Worm (Caenorhabditis elegans) whole organism, early embryonic: ENCODE data around the gene Y45F10C.1.
"Not testable (repeated sequence)": the region's sequence is repeated elsewhere in the genome, so short reads cannot be mapped to it uniquely, and the experiment has no call there.

Experiments used
- B0310.2 ChIP-seq: sonication (generic microtip); optimal IDR thresholded peaks from 2 replicates; lab custom pipeline; 2016; ENCODE audit warnings: mild to moderate bottlenecking, missing genetic modification characterization, missing compliant biosample characterization
- F13C5.2 ChIP-seq: sonication (generic microtip); optimal IDR thresholded peaks from 2 replicates; lab custom pipeline; 2017; ENCODE audit warnings: mild to moderate bottlenecking, missing genetic modification characterization, inconsistent platforms, missing compliant biosample characterization
- aly-1 ChIP-seq: sonication (generic microtip); optimal IDR thresholded peaks from 2 replicates; lab custom pipeline; 2016; ENCODE audit warnings: missing genetic modification characterization, missing compliant biosample characterization
- ama-1 ChIP-seq: fragments of 150-350 bp; optimal IDR thresholded peaks from 2 replicates; lab custom pipeline; 2014
- ceh-13 ChIP-seq: fragments of 200-800 bp; sonication (Bioruptor generic); optimal IDR thresholded peaks from 2 replicates; lab custom pipeline; 2018; ENCODE audit warnings: mild to moderate bottlenecking, missing genetic modification characterization, missing compliant biosample characterization
- ceh-36 ChIP-seq: sonication (generic microtip); optimal IDR thresholded peaks from 2 replicates; lab custom pipeline; 2016; ENCODE audit warnings: missing genetic modification characterization, inconsistent platforms, missing compliant biosample characterization
- ets-7 ChIP-seq: sonication (generic microtip); optimal IDR thresholded peaks from 2 replicates; lab custom pipeline; 2016; ENCODE audit warnings: missing genotype, missing genetic modification characterization, missing compliant biosample characterization
- flt-1 ChIP-seq: fragments of 200-800 bp; sonication (Bioruptor generic); IDR thresholded peaks from 2 replicates; pipeline ENCODE4 v1.3.6; 2022; ENCODE audit warnings: missing genetic modification characterization, missing compliant biosample characterization
- hmbx-1 ChIP-seq: sonication (generic microtip); optimal IDR thresholded peaks from 2 replicates; lab custom pipeline; 2016; ENCODE audit warnings: mild to moderate bottlenecking, missing genetic modification characterization, missing compliant biosample characterization
- hmg-4 ChIP-seq: fragments of 200-800 bp; sonication (Bioruptor generic); optimal IDR thresholded peaks from 2 replicates; lab custom pipeline; 2018; ENCODE audit warnings: mild to moderate bottlenecking, missing genetic modification characterization, missing compliant biosample characterization
- hnd-1 ChIP-seq: sonication (generic microtip); optimal IDR thresholded peaks from 2 replicates; lab custom pipeline; 2016; ENCODE audit warnings: missing genetic modification characterization, missing compliant biosample characterization
- pes-1 ChIP-seq: fragments of 200-800 bp; sonication (Bioruptor generic); IDR thresholded peaks from 2 replicates; pipeline ENCODE4 v1.3.6; 2022; ENCODE audit warnings: missing genetic modification reagents, missing genetic modification characterization, missing compliant biosample characterization
- scrt-1 ChIP-seq: fragments of 200-800 bp; sonication (Bioruptor generic); IDR thresholded peaks from 2 replicates; pipeline ENCODE4 v1.3.6; 2022; ENCODE audit warnings: missing genetic modification characterization, missing compliant biosample characterization
- sea-1 ChIP-seq: fragments of 200-800 bp; sonication (Bioruptor generic); conservative IDR thresholded peaks from 2 replicates; pipeline ENCODE4 v1.3.6; 2022; ENCODE audit warnings: missing genetic modification characterization, missing compliant biosample characterization
- tbx-11 ChIP-seq: fragments of 200-800 bp; sonication (Bioruptor generic); IDR thresholded peaks from 2 replicates; pipeline ENCODE4 v1.3.6; 2022; ENCODE audit warnings: missing genetic modification characterization, missing compliant biosample characterization
- tbx-37 ChIP-seq: fragments of 200-800 bp; sonication (Bioruptor generic); conservative IDR thresholded peaks from 2 replicates; pipeline ENCODE4 v1.3.6; 2022; ENCODE audit warnings: missing genetic modification reagents, missing genetic modification characterization, missing compliant biosample characterization
- tra-4 ChIP-seq: sonication (generic microtip); optimal IDR thresholded peaks from 2 replicates; lab custom pipeline; 2017; ENCODE audit warnings: missing genetic modification characterization, missing compliant biosample characterization

Gene Y45F10C.1

DNA sequence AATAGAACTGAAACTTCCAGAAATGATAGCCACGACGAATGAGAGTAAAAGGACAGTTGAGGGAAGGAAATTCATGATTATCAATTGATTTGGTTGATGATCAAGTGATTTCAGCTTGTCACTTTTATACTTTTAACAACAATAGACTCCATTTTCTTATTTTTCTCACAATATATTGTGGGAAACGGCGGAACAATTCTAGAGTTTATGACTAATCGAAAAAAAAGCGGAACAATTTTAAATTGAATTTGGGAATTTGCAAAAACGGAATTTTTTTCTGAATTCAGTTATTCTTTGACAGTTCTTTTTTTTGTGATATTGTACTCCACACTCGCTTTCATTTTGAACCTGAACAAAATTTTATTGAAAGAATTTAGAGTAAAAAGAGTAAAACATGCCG lies 4.7 kb upstream of the Y45F10C.1 start, which contains the start of gene Y45F10C.4:
Y45F10C.4 (minus strand) TSS at position 101 of the 400 bp plus-strand sequence.
- TF ChIP-seq ceh-36 (tag; lab: Kevin White, UChicago) = no peak
- TF ChIP-seq ets-7 (tag; lab: Kevin White, UChicago) = no peak
- no peak for TF ChIP-seq F13C5.2 (tag; lab: Kevin White, UChicago)
- no peak for TF ChIP-seq ceh-13
- no peak for TF ChIP-seq hmbx-1 (tag; lab: Kevin White, UChicago)
- TF ChIP-seq B0310.2 (tag; lab: Kevin White, UChicago) = no peak
- no peak for TF ChIP-seq hmg-4
- TF ChIP-seq pes-1 (GFP tag; lab: Robert Waterston, UW) = no peak
- TF ChIP-seq hnd-1 (tag; lab: Kevin White, UChicago) = no peak
- no peak for TF ChIP-seq aly-1 (tag; lab: Kevin White, UChicago)
- TF ChIP-seq ama-1 (lab: Kevin White, UChicago) = no peak
- no peak for TF ChIP-seq tra-4
- TF ChIP-seq tbx-11 (GFP tag; lab: Robert Waterston, UW) = no peak
- TF ChIP-seq flt-1 (GFP tag; lab: Robert Waterston, UW) = no peak

DNA sequence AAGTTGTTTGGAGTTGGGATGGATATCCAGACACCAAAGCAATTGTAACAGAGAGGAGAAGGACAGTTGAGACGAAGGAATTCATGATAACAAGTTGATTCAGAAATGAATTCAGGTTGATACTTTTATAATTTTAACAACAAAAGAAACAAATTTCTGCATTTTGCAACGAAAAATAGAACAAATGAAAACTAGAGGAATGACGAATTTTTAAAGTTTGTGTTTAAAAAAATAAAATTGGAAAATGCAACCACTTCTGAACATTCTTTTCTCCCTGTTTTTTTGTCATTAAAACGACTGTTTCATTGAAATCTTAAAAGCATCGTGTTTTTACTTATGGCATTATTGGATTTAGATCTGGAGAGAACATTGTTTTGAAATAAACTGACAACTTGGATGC lies 3.2 kb upstream of the Y45F10C.1 start, which contains the start of gene Y45F10C.2:
Y45F10C.2 (minus strand) TSS at position 101 of the 400 bp plus-strand sequence.
- not testable (repeated sequence) for TF ChIP-seq tra-4; ceh-36 (tag; lab: Kevin White, UChicago); scrt-1 (GFP tag; lab: Robert Waterston, UW)

DNA sequence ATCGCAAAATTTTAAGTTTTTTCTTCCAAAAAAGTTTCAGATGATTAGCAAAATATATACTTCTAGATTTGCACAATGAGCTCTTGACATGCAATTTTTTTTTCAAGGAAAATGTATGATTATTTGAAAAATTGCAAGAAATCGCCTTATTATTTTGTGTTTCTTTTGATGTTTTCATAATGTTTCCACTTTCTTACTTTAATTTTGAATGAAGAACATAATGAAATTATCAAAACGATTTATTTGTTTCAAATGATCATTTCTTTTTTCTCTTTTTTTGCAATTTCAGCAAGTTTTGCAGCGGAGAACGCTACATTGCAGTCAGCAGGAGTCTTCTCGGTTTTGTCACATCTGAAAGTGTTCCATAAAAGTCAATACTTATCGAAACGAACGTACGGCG lies 7.3 kb downstream of the Y45F10C.1 start, which contains the start of gene Y45F10C.6:
Y45F10C.6 (plus strand) TSS at position 301 of the 400 bp plus-strand sequence.
- TF ChIP-seq tra-4; hmg-4; hnd-1 (tag; lab: Kevin White, UChicago): not testable (repeated sequence)

ce11 chrIV:13651411-13651810 lies 7.9 kb downstream of the Y45F10C.1 start, which contains the start of gene C08F11.12:
C08F11.12 (minus strand) TSS chrIV:13651511.
- TF ChIP-seq flt-1 (GFP tag; lab: Robert Waterston, UW); ceh-13; aly-1 (tag; lab: Kevin White, UChicago): not testable (repeated sequence)

ce11 chrIV:13650238-13650637 lies 9.1 kb downstream of the Y45F10C.1 start, which contains the start of gene C08F11.17:
C08F11.17 (minus strand) TSS chrIV:13650338.
- TF ChIP-seq aly-1 (tag; lab: Kevin White, UChicago) = no peak

- TF ChIP-seq sea-1 (GFP tag; lab: Robert Waterston, UW) (no peak), ceh-36 (tag; lab: Kevin White, UChicago) (no peak), ama-1 (lab: Kevin White, UChicago) (no peak), ceh-13 (no peak), tra-4 (no peak), B0310.2 (tag; lab: Kevin White, UChicago) (no peak)
Observed at ce11 chrIV:13649126-13649525, 10.2 kb downstream of the Y45F10C.1 start, which contains the start of gene C08F11.10. C08F11.10 (minus strand) TSS chrIV:13649226.

DNA sequence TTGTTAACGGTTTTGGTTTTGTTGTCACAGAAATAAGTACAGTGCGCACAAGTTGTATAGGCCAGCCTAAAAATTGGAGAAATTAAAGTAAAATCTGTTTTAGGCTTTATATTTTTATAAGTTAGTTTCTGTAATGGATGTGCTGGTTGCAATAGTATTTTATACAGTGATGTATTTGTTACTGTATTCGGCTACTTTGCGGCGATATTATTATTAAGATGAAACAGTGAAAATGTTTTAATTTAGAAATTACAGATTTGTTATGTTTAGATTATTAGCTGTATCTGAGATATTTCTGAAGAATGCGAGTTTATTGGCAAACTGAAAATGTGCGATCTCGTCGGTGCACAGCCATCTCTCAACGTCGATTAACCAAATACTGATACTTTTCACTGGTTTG lies 11.8 kb downstream of the Y45F10C.1 start, which contains the start of gene ule-4:
ule-4 (minus strand) TSS at position 101 of the 400 bp plus-strand sequence.
- TF ChIP-seq aly-1 (tag; lab: Kevin White, UChicago) (no peak), tra-4 (no peak), flt-1 (GFP tag; lab: Robert Waterston, UW) (no peak), B0310.2 (tag; lab: Kevin White, UChicago) (no peak), hmg-4 (no peak), tbx-11 (GFP tag; lab: Robert Waterston, UW) (no peak), tbx-37 (no peak), F13C5.2 (tag; lab: Kevin White, UChicago) (no peak), pes-1 (GFP tag; lab: Robert Waterston, UW) (no peak), ceh-13 (no peak)

ce11 chrIV:13645823-13646222 lies 13.5 kb downstream of the Y45F10C.1 start, which contains the start of gene srz-29:
srz-29 (minus strand) TSS chrIV:13645923.
- no peak for TF ChIP-seq aly-1 (tag; lab: Kevin White, UChicago)
- no peak for TF ChIP-seq ets-7 (tag; lab: Kevin White, UChicago)
- TF ChIP-seq ama-1 (lab: Kevin White, UChicago) = no peak
- no peak for TF ChIP-seq tra-4
- no peak for TF ChIP-seq ceh-36 (tag; lab: Kevin White, UChicago)
- no peak for TF ChIP-seq scrt-1 (GFP tag; lab: Robert Waterston, UW)

DNA sequence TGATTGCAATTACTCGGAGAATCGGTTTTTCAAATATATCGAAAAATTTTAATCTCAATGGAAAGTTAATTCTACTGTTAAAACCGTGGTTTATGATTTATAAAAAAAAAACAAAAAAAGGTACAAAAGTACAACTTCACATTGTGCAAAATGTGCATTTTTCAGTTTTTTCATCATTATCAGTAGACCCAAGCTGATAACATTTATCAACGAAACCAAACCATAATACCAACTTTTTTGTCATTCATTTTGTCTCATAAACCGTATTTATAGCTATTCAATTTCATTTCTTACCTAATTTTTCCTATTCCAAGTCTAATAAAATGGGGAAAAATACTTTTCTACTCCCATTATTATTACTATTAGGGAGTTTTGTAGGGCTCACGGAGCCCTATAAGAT lies 20.3 kb downstream of the Y45F10C.1 start, which contains the start of gene ugt-22:
ugt-22 (plus strand) TSS at position 234 of the 400 bp plus-strand sequence.
- TF ChIP-seq pes-1 (GFP tag; lab: Robert Waterston, UW) = no peak
- TF ChIP-seq hmbx-1 (tag; lab: Kevin White, UChicago) = no peak
- TF ChIP-seq F13C5.2 (tag; lab: Kevin White, UChicago) = no peak
- TF ChIP-seq sea-1 (GFP tag; lab: Robert Waterston, UW) = no peak
- TF ChIP-seq tbx-37 = no peak
- no peak for TF ChIP-seq ets-7 (tag; lab: Kevin White, UChicago)
- TF ChIP-seq ceh-36 (tag; lab: Kevin White, UChicago) = no peak
- no peak for TF ChIP-seq tbx-11 (GFP tag; lab: Robert Waterston, UW)
